Fruit fly (Drosophila melanogaster): ENCODE measurements around the gene CG13361.

The CG13361 gene

DNA sequence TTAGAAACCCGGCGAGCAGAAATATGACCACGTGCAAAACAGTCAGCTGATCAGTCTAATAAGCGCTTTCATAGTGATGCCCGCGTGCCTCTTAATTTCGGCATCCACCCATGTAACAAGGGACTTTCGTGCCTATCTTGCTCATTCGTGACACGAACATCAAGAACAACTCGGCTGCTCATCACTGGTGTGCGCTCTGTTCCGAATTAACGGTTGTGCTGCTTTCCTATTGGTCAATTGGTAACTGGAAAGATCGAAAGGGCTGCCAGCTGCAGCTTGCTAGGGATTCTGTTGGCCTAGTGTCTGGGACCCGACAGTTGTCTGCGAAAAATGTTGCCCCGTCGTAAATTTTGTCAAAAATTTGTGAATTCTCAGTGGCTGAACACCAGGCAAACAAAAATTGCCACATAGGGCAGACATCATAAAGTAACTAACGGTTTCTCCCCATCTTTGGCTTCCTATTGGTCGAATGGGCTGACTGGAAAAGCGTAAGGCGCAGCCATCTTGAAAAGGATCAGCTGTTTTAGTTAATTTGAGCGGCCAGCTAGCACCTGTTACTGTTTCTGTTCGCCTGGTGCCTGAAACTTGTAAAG, 43.0 kb upstream of the CG13361 start (continued):
- no peak for TF ChIP-seq CG17385 (GFP tag; optimal IDR thresholded peaks at IDR 0.05)
- peak; percentile 48; the same call in 1 of the 2 replicates for TF ChIP-seq CG9932 (GFP tag; IDR thresholded peaks at IDR 0.05)
- TF ChIP-seq scrt (GFP tag; optimal IDR thresholded peaks at IDR 0.05): no peak
- no peak for TF ChIP-seq cg (GFP tag; optimal IDR thresholded peaks at IDR 0.05)
- peak; percentile 98 for TF ChIP-seq CG13287 (GFP tag; IDR thresholded peaks at IDR 0.05; ENCODE audit: partially characterized antibody)
- no peak for TF ChIP-seq zf30C (GFP tag; optimal IDR thresholded peaks at IDR 0.05)
- no peak for TF ChIP-seq CG6813 (GFP tag; optimal IDR thresholded peaks at IDR 0.05)
- TF ChIP-seq lov (optimal IDR thresholded peaks at IDR 0.05): no peak
- no peak for TF ChIP-seq lov (GFP tag; IDR thresholded peaks at IDR 0.05)
- TF ChIP-seq corto (GFP tag; optimal IDR thresholded peaks at IDR 0.05): peak; percentile 59
- no peak for TF ChIP-seq CG17328 (GFP tag; IDR thresholded peaks at IDR 0.05)
- TF ChIP-seq kay (GFP tag; optimal IDR thresholded peaks at IDR 0.05): no peak
- TF ChIP-seq CG10267 (tag; optimal IDR thresholded peaks at IDR 0.05): peak; percentile 26
- no peak for TF ChIP-seq fu2 (GFP tag; optimal IDR thresholded peaks at IDR 0.05)
- no peak for TF ChIP-seq lmd (GFP tag; IDR thresholded peaks at IDR 0.05)
- TF ChIP-seq Fer3 (tag; optimal IDR thresholded peaks at IDR 0.05): no peak
- TF ChIP-seq CG14014 (GFP tag; IDR thresholded peaks at IDR 0.05): no peak
- no peak for TF ChIP-seq Optix (GFP tag; IDR thresholded peaks at IDR 0.05)
- no peak for TF ChIP-seq CG2199 (GFP tag; IDR thresholded peaks at IDR 0.05)
- no peak for TF ChIP-seq Mrtf (GFP tag; IDR thresholded peaks at IDR 0.05)
- TF ChIP-seq Myb (GFP tag; optimal IDR thresholded peaks at IDR 0.05): peak; percentile 22
- TF ChIP-seq Oli (tag; optimal IDR thresholded peaks at IDR 0.05): no peak
- no peak for TF ChIP-seq Sox100B (GFP tag; optimal IDR thresholded peaks at IDR 0.05)
- no peak for TF ChIP-seq cas (GFP tag; IDR thresholded peaks at IDR 0.05)
- no peak for TF ChIP-seq CG32772 (GFP tag; IDR thresholded peaks at IDR 0.05)
- TF ChIP-seq Blimp-1 (GFP tag; optimal IDR thresholded peaks at IDR 0.05): no peak
- TF ChIP-seq Neu2 (GFP tag; optimal IDR thresholded peaks at IDR 0.05; ENCODE audit: borderline replicate concordance): no peak
- no peak for TF ChIP-seq CG4854 (GFP tag; optimal IDR thresholded peaks at IDR 0.05)
- TF ChIP-seq nom (GFP tag; optimal IDR thresholded peaks at IDR 0.05): peak; percentile 38
- no peak for TF ChIP-seq danr (GFP tag; IDR thresholded peaks at IDR 0.05)
- no peak for TF ChIP-seq bigmax (GFP tag; optimal IDR thresholded peaks at IDR 0.05)
- no peak for TF ChIP-seq CG1233 (GFP tag; optimal IDR thresholded peaks at IDR 0.05)
- TF ChIP-seq da (GFP tag; optimal IDR thresholded peaks at IDR 0.05): no peak
- TF ChIP-seq pzg (GFP tag; optimal IDR thresholded peaks at IDR 0.05): peak; percentile 22
- TF ChIP-seq CG33213 (GFP tag; optimal IDR thresholded peaks at IDR 0.05): peak; percentile 98
- TF ChIP-seq CG30403 (GFP tag; optimal IDR thresholded peaks at IDR 0.05): no peak
- TF ChIP-seq CG31441 (GFP tag; IDR thresholded peaks at IDR 0.05): no peak
- TF ChIP-seq toy (GFP tag; IDR thresholded peaks at IDR 0.05): no peak
- no peak for TF ChIP-seq eyg (GFP tag; optimal IDR thresholded peaks at IDR 0.05)
- peak; percentile 10 to 82 for TF ChIP-seq crp (GFP tag; optimal IDR thresholded peaks at IDR 0.05)
- no peak for TF ChIP-seq CG1647 (GFP tag; optimal IDR thresholded peaks at IDR 0.05)
- TF ChIP-seq CG14710 (tag; optimal IDR thresholded peaks at IDR 0.05): peak; percentile 60
- no peak for TF ChIP-seq H15 (GFP tag; IDR thresholded peaks at IDR 0.05)
- peak; percentile 46; the same call in 1 of the 2 replicates for TF ChIP-seq rib (GFP tag; IDR thresholded peaks at IDR 0.05)
- no peak for TF ChIP-seq twi (tag; optimal IDR thresholded peaks at IDR 0.05)
- no peak for TF ChIP-seq Hr39 (optimal IDR thresholded peaks at IDR 0.05)
- no peak for TF ChIP-seq fd102C (GFP tag; optimal IDR thresholded peaks at IDR 0.05)
- peak; percentile 98 for TF ChIP-seq bbx (GFP tag; IDR thresholded peaks at IDR 0.05; ENCODE audit: partially characterized antibody)
- no peak for TF ChIP-seq CG33557 (GFP tag; optimal IDR thresholded peaks at IDR 0.05)
- TF ChIP-seq cad (GFP tag; optimal IDR thresholded peaks at IDR 0.05): no peak
- peak; percentile 43; the same call in 1 of the 2 replicates for TF ChIP-seq slbo (GFP tag; IDR thresholded peaks at IDR 0.05)

Measured in whole organism, embryonic.